Fruit fly (Drosophila melanogaster) whole organism, adult: ENCODE data around the gene CG7252.

Experiments used
- CG11617 ChIP-seq: fragments of 200-800 bp; sonication (Bioruptor generic); optimal IDR thresholded peaks from 2 replicates; lab custom pipeline; 2017; ENCODE audit warnings: mild to moderate bottlenecking, missing biosample characterization, missing genetic modification reagents, missing genetic modification characterization
- CG12768 ChIP-seq: fragments of 200-800 bp; sonication (Bioruptor generic); optimal IDR thresholded peaks from 2 replicates; lab custom pipeline; 2017; ENCODE audit warnings: missing biosample characterization, missing genetic modification characterization, mild to moderate bottlenecking, moderate library complexity, missing genetic modification reagents
- CG14711 ChIP-seq: fragments of 200-800 bp; sonication (Bioruptor generic); optimal IDR thresholded peaks from 2 replicates; lab custom pipeline; 2018; ENCODE audit warnings: missing biosample characterization, mild to moderate bottlenecking, missing genetic modification characterization, moderate library complexity
- CG1620 ChIP-seq: fragments of 200-800 bp; sonication (Bioruptor generic); optimal IDR thresholded peaks from 2 replicates; lab custom pipeline; 2016; ENCODE audit warnings: missing biosample characterization, missing genetic modification characterization
- CG33017 ChIP-seq: fragments of 200-800 bp; sonication (Bioruptor generic); optimal IDR thresholded peaks from 2 replicates; lab custom pipeline; 2018; ENCODE audit warnings: missing biosample characterization, mild to moderate bottlenecking, missing genetic modification characterization, moderate library complexity
- CG5204 ChIP-seq: fragments of 200-800 bp; sonication (Bioruptor generic); optimal IDR thresholded peaks from 2 replicates; lab custom pipeline; 2016; ENCODE audit warnings: missing biosample characterization, missing genetic modification characterization
- CG7045 ChIP-seq: fragments of 200-800 bp; sonication (Bioruptor generic); optimal IDR thresholded peaks from 2 replicates; lab custom pipeline; 2017; ENCODE audit warnings: missing biosample characterization, mild to moderate bottlenecking, missing genetic modification characterization
- CG7101 ChIP-seq: fragments of 200-800 bp; sonication (Bioruptor generic); optimal IDR thresholded peaks from 2 replicates; lab custom pipeline; 2018; ENCODE audit warnings: missing biosample characterization, mild to moderate bottlenecking, missing genetic modification characterization, moderate library complexity
- Clk ChIP-seq: fragments of 200-800 bp; sonication (Bioruptor generic); optimal IDR thresholded peaks from 2 replicates; lab custom pipeline; 2017; ENCODE audit warnings: missing biosample characterization, missing genetic modification characterization
- Crg-1 ChIP-seq: fragments of 200-800 bp; sonication (Bioruptor generic); optimal IDR thresholded peaks from 2 replicates; lab custom pipeline; 2016; ENCODE audit warnings: missing biosample characterization, missing genetic modification characterization
- Hr96 ChIP-seq: fragments of 200-800 bp; sonication (Bioruptor generic); optimal IDR thresholded peaks from 2 replicates; lab custom pipeline; 2016; ENCODE audit warnings: missing biosample characterization, missing genetic modification characterization
- Mnt ChIP-seq: fragments of 200-800 bp; sonication (Bioruptor generic); optimal IDR thresholded peaks from 2 replicates; lab custom pipeline; 2016; ENCODE audit warnings: missing biosample characterization, mild to moderate bottlenecking, missing genetic modification characterization
- bab1 ChIP-seq: fragments of 200-800 bp; sonication (Bioruptor generic); optimal IDR thresholded peaks from 3 replicates; lab custom pipeline; 2019; ENCODE audit warnings: missing biosample characterization, mild to moderate bottlenecking, missing genetic modification characterization, moderate library complexity
- cic ChIP-seq: fragments of 200-800 bp; sonication (Bioruptor generic); optimal IDR thresholded peaks from 2 replicates; lab custom pipeline; 2017; ENCODE audit warnings: missing biosample characterization, mild to moderate bottlenecking, missing genetic modification characterization, moderate library complexity
- cnc ChIP-seq, 2 experiments: fragments of >200 bp; optimal IDR thresholded peaks; 2 replicates each; lab custom pipeline; 2017
- kay ChIP-seq: fragments of 200-800 bp; sonication (Bioruptor generic); peaks from one replicate; lab custom pipeline; 2016; ENCODE audit warnings: missing biosample characterization, missing genetic modification characterization, borderline replicate concordance
- ovo ChIP-seq: fragments of 200-800 bp; sonication (Bioruptor generic); optimal IDR thresholded peaks from 2 replicates; lab custom pipeline; 2016; ENCODE audit warnings: missing biosample characterization, missing genetic modification characterization
- pad ChIP-seq: fragments of 200-800 bp; sonication (Bioruptor generic); optimal IDR thresholded peaks from 3 replicates; lab custom pipeline; 2017; ENCODE audit warnings: missing biosample characterization, missing genetic modification characterization, mild to moderate bottlenecking, moderate library complexity, missing genetic modification reagents
- tj ChIP-seq: fragments of 200-800 bp; sonication (Bioruptor generic); optimal IDR thresholded peaks from 3 replicates; lab custom pipeline; 2017; ENCODE audit warnings: missing biosample characterization, mild to moderate bottlenecking, missing genetic modification characterization, moderate library complexity
- toe ChIP-seq: fragments of 200-800 bp; sonication (Bioruptor generic); optimal IDR thresholded peaks from 2 replicates; lab custom pipeline; 2016; ENCODE audit warnings: missing biosample characterization, missing genetic modification characterization

CG7252 gene

DNA sequence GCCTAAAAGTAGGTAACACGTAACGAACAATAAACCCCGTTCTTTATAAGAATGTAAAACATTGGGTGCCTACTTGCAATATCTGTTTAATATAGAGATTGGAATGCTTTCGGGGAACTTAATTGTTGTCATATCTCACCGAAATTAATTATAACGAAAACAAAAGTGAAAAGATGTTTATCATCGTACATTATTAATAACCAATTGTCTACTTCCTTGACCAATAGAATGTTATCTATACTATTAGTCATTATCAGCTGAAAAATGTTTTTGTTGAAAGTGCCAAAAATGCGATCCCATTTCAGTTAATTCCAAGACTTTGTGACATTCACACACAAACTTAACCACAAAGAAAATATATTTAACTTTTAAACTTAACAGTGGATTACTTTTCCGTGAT, 6.3 kb downstream of the CG7252 start, which contains the start of gene CG7248:
Gene CG7248, plus strand, starts transcription at position 301 of the 400 bp plus-strand sequence.
- TF ChIP-seq cic (GFP tag; lab: Kevin White, UChicago) (no peak), kay (peak; percentile 7)

DNA sequence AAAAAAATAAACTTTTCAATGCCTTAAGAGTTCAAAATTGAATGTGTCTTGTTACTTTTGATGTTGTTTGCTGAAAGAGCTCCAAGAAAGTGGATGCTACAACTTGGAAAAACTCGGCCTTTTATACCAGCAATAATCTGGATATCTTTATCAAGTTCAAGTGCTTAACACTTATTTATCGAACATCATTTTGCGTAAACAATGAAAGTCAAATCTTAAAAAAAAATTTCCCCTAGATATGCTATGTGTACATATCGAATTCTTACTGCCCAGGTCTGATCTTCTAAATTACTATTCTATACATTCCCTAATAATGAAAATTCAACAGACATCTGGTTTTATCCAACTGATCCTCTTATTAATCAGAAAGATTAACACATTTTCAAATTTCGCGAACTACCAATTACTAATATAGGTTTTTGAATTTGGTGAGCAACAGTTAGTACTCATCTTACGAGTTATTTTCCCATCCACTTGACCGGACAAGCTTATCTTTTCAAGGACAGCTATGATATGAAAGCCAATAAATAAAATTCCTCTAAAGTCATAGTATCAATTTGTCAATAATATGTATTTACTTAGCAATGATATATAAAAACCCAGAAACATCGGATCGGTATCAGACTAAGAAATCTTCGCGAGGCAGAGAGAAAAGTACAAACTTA, 10.3 kb downstream of the CG7252 start, which contains the start of the genes CG11570 and CG43294:
Gene CG11570, minus strand, starts transcription at position 101 of the 665 bp plus-strand sequence.
Gene CG43294, plus strand, starts transcription at position 615 of the 665 bp plus-strand sequence.
- TF ChIP-seq Mnt (GFP tag; lab: Kevin White, UChicago) (no peak), ovo (no peak), bab1 (GFP tag; lab: Kevin White, UChicago) (no peak), CG12768 (GFP tag; lab: Kevin White, UChicago) (no peak), tj (GFP tag; lab: Kevin White, UChicago) (no peak), Hr96 (GFP tag; lab: Kevin White, UChicago) (no peak), cnc (optimal IDR thresholded peaks at IDR 0.05; lab: Kevin White, UChicago) (no peak), CG1620 (GFP tag; lab: Kevin White, UChicago) (no peak), Clk (no peak), CG14711 (no peak), pad (GFP tag; lab: Kevin White, UChicago) (no peak), CG7101 (no peak), CG33017 (no peak), cic (GFP tag; lab: Kevin White, UChicago) (no peak)

DNA sequence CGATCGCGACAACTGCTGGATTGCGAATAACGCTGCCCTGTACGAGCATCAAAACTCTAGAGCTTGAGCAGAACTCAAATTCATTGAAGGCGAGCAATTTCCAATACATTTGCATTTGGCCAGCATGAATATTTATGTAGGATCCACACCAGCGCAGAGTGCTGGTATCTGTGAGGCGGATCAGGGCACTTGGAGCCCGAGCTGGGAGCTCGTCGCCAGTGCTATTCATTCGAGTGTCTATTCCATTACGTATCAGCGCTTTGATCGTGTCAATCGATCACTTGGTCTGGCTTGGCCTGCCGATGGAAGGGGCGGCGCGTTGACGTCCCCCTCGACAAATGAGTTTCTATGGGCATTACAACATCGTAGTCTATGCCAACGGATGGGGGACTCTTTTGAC, 18.6 kb downstream of the CG7252 start, which contains the start of gene prc:
Gene prc, minus strand, starts transcription at position 28 of the 400 bp plus-strand sequence.
- TF ChIP-seq CG1620 (GFP tag; lab: Kevin White, UChicago): no peak
- TF ChIP-seq toe (GFP tag; lab: Kevin White, UChicago): no peak
- no peak for TF ChIP-seq CG12768 (GFP tag; lab: Kevin White, UChicago)

DNA sequence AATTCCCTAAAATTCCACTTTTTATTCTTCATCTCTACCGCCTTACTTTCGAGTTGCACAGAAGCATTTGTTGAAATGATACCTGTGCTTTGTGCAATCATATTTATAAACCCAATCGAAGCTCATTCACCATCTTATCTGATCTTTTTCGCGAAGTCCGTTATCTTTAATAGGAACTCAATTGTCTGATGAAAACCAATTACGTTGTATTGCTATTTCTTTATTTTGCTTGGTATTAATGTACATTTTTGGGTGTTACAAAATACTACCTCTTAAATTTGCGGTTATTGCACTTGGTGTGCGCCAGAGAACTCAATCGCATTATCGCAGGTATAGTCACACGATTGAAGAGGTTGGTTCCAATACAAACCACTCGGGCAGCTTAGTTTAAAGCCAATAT, 25.4 kb downstream of the CG7252 start, which contains the start of gene Muc68E:
Gene Muc68E, minus strand, starts transcription at position 101 of the 400 bp plus-strand sequence.
- no peak for TF ChIP-seq ovo
- no peak for TF ChIP-seq bab1 (GFP tag; lab: Kevin White, UChicago)
- no peak for TF ChIP-seq cic (GFP tag; lab: Kevin White, UChicago)

DNA sequence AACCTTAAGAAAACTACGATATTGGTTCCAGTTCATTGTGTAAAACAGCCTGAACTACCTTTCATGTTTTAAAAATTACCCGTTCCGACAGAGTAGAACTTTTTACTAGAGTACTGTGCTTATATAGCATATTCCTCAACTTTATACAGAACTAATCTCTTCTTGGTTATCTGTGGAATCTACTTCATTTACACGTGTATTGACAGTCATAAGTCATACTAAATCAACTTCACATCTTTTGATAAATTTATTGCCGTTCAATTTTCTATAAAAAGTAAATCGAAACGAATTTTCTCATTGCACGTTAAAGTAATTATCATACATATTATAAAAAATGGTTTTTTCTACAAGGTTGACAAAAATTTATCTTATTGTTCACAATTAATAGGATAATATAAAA, 26.2 kb downstream of the CG7252 start, which contains the start of gene CG42397:
Gene CG42397, minus strand, starts transcription at position 101 of the 400 bp plus-strand sequence.
- TF ChIP-seq bab1 (GFP tag; lab: Kevin White, UChicago) (no peak), CG7101 (peak; percentile 29), CG33017 (peak; percentile 23), CG1620 (GFP tag; lab: Kevin White, UChicago) (no peak), CG14711 (peak; percentile 39)

DNA sequence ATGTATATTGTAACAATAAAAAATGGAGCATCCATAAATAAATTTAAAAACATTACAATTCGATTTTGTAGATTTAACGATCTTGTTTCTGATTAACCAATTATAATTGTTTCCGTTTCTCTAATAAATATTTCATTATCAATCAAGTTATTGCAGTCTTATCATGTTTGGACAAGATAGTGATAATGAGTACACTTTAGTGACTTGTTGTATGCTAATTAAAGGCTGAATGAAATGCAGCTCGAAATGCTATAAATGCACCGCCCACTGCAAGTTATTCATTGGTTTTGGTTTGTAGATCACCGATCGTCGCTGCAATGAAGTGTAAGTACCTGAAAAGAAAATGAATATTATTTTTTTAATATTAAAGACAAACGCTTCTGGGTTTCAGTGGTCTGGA, 27.1 kb downstream of the CG7252 start, which contains the start of gene CG14125:
Gene CG14125, plus strand, starts transcription at position 301 of the 400 bp plus-strand sequence.
- TF ChIP-seq CG7101: no peak
- TF ChIP-seq cnc (optimal IDR thresholded peaks at IDR 0.05; lab: Kevin White, UChicago): no peak
- no peak for TF ChIP-seq tj (GFP tag; lab: Kevin White, UChicago)
- TF ChIP-seq kay: no peak
- no peak for TF ChIP-seq bab1 (GFP tag; lab: Kevin White, UChicago)
- no peak for TF ChIP-seq cic (GFP tag; lab: Kevin White, UChicago)
- TF ChIP-seq CG1620 (GFP tag; lab: Kevin White, UChicago): no peak
- no peak for TF ChIP-seq ovo
- TF ChIP-seq Crg-1: no peak
- no peak for TF ChIP-seq Clk
- no peak for TF ChIP-seq Hr96 (GFP tag; lab: Kevin White, UChicago)
- TF ChIP-seq Mnt (GFP tag; lab: Kevin White, UChicago): no peak
- no peak for TF ChIP-seq pad (GFP tag; lab: Kevin White, UChicago)
- no peak for TF ChIP-seq CG14711

DNA sequence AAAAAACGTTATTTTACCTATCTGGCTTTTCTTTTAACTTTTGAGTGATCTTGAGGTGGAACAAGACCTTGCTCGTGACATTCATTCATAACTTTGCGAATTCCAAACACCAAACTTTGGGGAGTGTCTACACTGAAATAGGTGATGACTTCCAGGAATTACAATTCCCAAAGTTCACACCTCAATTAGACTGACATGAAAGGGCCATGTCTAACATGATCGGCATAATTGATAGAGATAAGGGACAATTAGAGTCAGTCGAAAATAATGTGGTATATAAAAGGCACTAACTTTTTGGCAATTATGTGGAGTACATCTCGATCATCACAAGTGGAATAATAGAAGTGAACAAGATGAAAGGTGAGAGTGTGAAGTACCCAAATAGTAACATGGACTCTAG, 28.3 kb downstream of the CG7252 start, which contains the start of gene CG43896:
Gene CG43896, plus strand, starts transcription at position 301 of the 400 bp plus-strand sequence.
- TF ChIP-seq Clk (no peak), CG11617 (no peak), CG7045 (GFP tag; lab: Kevin White, UChicago) (no peak), cnc (optimal IDR thresholded peaks at IDR 0.05; lab: Kevin White, UChicago) (no peak), CG1620 (GFP tag; lab: Kevin White, UChicago) (no peak), bab1 (GFP tag; lab: Kevin White, UChicago) (no peak)

DNA sequence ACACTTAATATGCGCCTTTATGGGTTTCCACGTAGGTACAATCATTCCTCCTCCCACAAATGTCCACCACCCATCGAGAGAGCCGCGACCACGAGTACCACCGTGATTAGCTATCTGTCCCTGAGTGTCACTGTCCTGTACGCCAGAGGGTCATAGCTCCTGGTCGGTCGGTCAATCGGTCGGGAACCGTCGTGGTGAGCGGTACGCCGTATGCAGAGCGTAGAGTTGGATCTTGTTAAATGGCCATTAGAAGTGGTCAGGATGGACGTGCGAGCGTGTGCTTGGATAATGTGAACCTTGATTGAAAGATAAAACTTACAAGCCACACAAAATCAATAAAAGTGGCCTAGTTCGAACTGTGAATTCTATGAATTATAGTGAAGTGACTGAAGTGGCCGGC, 37.1 kb downstream of the CG7252 start, which contains the start of gene CG6938:
Gene CG6938, plus strand, starts transcription at position 301 of the 400 bp plus-strand sequence.
- TF ChIP-seq tj (GFP tag; lab: Kevin White, UChicago) (no peak), CG14711 (no peak), CG33017 (no peak), toe (GFP tag; lab: Kevin White, UChicago) (no peak), kay (no peak), CG7101 (no peak), Hr96 (GFP tag; lab: Kevin White, UChicago) (no peak), cnc (optimal IDR thresholded peaks at IDR 0.05; lab: Kevin White, UChicago) (no peak), pad (GFP tag; lab: Kevin White, UChicago) (no peak), Mnt (GFP tag; lab: Kevin White, UChicago) (no peak), ovo (no peak), cic (GFP tag; lab: Kevin White, UChicago) (no peak), CG7045 (GFP tag; lab: Kevin White, UChicago) (no peak), CG5204 (no peak), CG12768 (GFP tag; lab: Kevin White, UChicago) (no peak), CG11617 (no peak), Crg-1 (no peak), bab1 (GFP tag; lab: Kevin White, UChicago) (no peak), Clk (no peak), CG1620 (GFP tag; lab: Kevin White, UChicago) (no peak)
